Worm (Caenorhabditis elegans) whole organism, young adult: ENCODE results near the gene tag-250.

Experiments used
- B0035.1 ChIP-seq: sonication (generic microtip); optimal IDR thresholded peaks from 2 replicates; lab custom pipeline; 2016; ENCODE audit warnings: missing genetic modification characterization, mild to moderate bottlenecking, missing compliant biosample characterization, missing genotype, missing genetic modification reagents
- C06A6.2 ChIP-seq: fragments of 200-800 bp; sonication (Bioruptor generic); conservative IDR thresholded peaks from 2 replicates; pipeline ENCODE4 v1.3.6; 2022; ENCODE audit warnings: missing genetic modification characterization, missing compliant biosample characterization
- F49E8.2 ChIP-seq: sonication (generic microtip); optimal IDR thresholded peaks from 3 replicates; lab custom pipeline; 2017; ENCODE audit warnings: missing genetic modification characterization, mild to moderate bottlenecking, missing compliant biosample characterization, antibody characterized with exemption, moderate library complexity; ENCODE audit not compliant: insufficient read depth
- F55B11.4 ChIP-seq: sonication (generic microtip); optimal IDR thresholded peaks from 2 replicates; lab custom pipeline; 2016; ENCODE audit warnings: missing compliant biosample characterization, missing genetic modification characterization, borderline replicate concordance; ENCODE audit not compliant: insufficient read depth
- K12H6.12 ChIP-seq: fragments of 200-800 bp; sonication (Bioruptor generic); optimal IDR thresholded peaks from 2 replicates; lab custom pipeline; 2018; ENCODE audit warnings: mild to moderate bottlenecking, missing genetic modification characterization, missing compliant biosample characterization
- Y53F4B.3 ChIP-seq: fragments of 200-800 bp; sonication (Bioruptor generic); IDR thresholded peaks from 2 replicates; pipeline ENCODE4 v1.3.6; 2022; ENCODE audit warnings: missing genetic modification reagents, missing genetic modification characterization, missing compliant biosample characterization
- Y79H2A.3 ChIP-seq: fragments of 200-800 bp; sonication (Bioruptor generic); conservative IDR thresholded peaks from 2 replicates; pipeline ENCODE4 v1.3.6; 2022; ENCODE audit warnings: missing genetic modification reagents, missing genetic modification characterization, missing compliant biosample characterization
- Y95B8A.8 ChIP-seq: fragments of 200-800 bp; sonication (Bioruptor generic); IDR thresholded peaks from 2 replicates; pipeline ENCODE4 v1.3.6; 2022; ENCODE audit warnings: missing genetic modification reagents, missing genetic modification characterization, missing compliant biosample characterization
- ZK185.1 ChIP-seq: sonication (generic microtip); optimal IDR thresholded peaks from 2 replicates; lab custom pipeline; 2016; ENCODE audit warnings: mild to moderate bottlenecking, missing genetic modification characterization, missing compliant biosample characterization; ENCODE audit not compliant: poor library complexity, severe bottlenecking
- aptf-2 ChIP-seq: fragments of 200-800 bp; sonication (Bioruptor generic); conservative IDR thresholded peaks from 2 replicates; pipeline ENCODE4 v1.3.6; 2022; ENCODE audit warnings: missing genetic modification reagents, missing genetic modification characterization, missing compliant biosample characterization
- attf-3 ChIP-seq: fragments of 200-800 bp; sonication (Bioruptor generic); conservative IDR thresholded peaks from 2 replicates; pipeline ENCODE4 v1.3.6; 2022; ENCODE audit warnings: missing genetic modification reagents, missing genetic modification characterization, missing compliant biosample characterization
- bed-1 ChIP-seq: fragments of 200-800 bp; sonication (Bioruptor generic); IDR thresholded peaks from 2 replicates; pipeline ENCODE4 v1.3.6; 2022; ENCODE audit warnings: missing genetic modification reagents, missing genetic modification characterization, missing compliant biosample characterization
- bed-2 ChIP-seq: fragments of 200-800 bp; sonication (Bioruptor generic); IDR thresholded peaks from 2 replicates; pipeline ENCODE4 v1.3.6; 2022; ENCODE audit warnings: missing genetic modification reagents, missing genetic modification characterization, missing compliant biosample characterization
- ceh-27 ChIP-seq: fragments of 200-800 bp; sonication (Bioruptor generic); optimal IDR thresholded peaks from 2 replicates; lab custom pipeline; 2018; ENCODE audit warnings: mild to moderate bottlenecking, missing genetic modification characterization, moderate library complexity, missing compliant biosample characterization
- ceh-40 ChIP-seq: fragments of 200-800 bp; sonication (Bioruptor generic); IDR thresholded peaks from 2 replicates; pipeline ENCODE4 v1.3.6; 2022; ENCODE audit warnings: missing genetic modification characterization, missing compliant biosample characterization
- ceh-79 ChIP-seq: sonication (generic microtip); optimal IDR thresholded peaks from 2 replicates; lab custom pipeline; 2017; ENCODE audit warnings: mild to moderate bottlenecking, missing genetic modification characterization, missing compliant biosample characterization
- dpl-1 ChIP-seq: fragments of 150-350 bp; optimal IDR thresholded peaks from 2 replicates; lab custom pipeline; 2014; ENCODE audit warnings: missing biosample characterization, missing genetic modification reagents, missing genetic modification characterization
- egl-44 ChIP-seq: fragments of 200-800 bp; sonication (Bioruptor generic); IDR thresholded peaks from 2 replicates; pipeline ENCODE4 v1.3.6; 2022; ENCODE audit warnings: missing genetic modification reagents, missing genetic modification characterization, missing compliant biosample characterization
- egrh-3 ChIP-seq: fragments of 200-800 bp; sonication (Bioruptor generic); IDR thresholded peaks from 2 replicates; pipeline ENCODE4 v1.3.6; 2022; ENCODE audit warnings: missing genetic modification reagents, missing genetic modification characterization, missing compliant biosample characterization
- gei-17 ChIP-seq: fragments of 200-800 bp; sonication (Bioruptor generic); optimal IDR thresholded peaks from 2 replicates; lab custom pipeline; 2018; ENCODE audit warnings: mild to moderate bottlenecking, missing genetic modification characterization, missing compliant biosample characterization
- hlh-12 ChIP-seq: sonication (generic microtip); optimal IDR thresholded peaks from 2 replicates; lab custom pipeline; 2016; ENCODE audit warnings: missing genetic modification characterization, missing compliant biosample characterization
- hlh-26 ChIP-seq: fragments of 200-800 bp; sonication (Bioruptor generic); conservative IDR thresholded peaks from 2 replicates; pipeline ENCODE4 v1.3.6; 2022; ENCODE audit warnings: missing genetic modification reagents, missing genetic modification characterization, missing compliant biosample characterization
- hmg-1.2 ChIP-seq: fragments of 200-800 bp; sonication (Bioruptor generic); IDR thresholded peaks from 2 replicates; pipeline ENCODE4 v1.3.6; 2022; ENCODE audit warnings: missing genetic modification reagents, missing genetic modification characterization, missing compliant biosample characterization
- let-526 ChIP-seq: fragments of 200-800 bp; sonication (Bioruptor generic); IDR thresholded peaks from 2 replicates; pipeline ENCODE4 v1.3.6; 2022; ENCODE audit warnings: missing genetic modification reagents, missing genetic modification characterization, missing compliant biosample characterization
- let-607 ChIP-seq, 2 experiments: fragments of 200-800 bp in 1 of 2; sonication (Bioruptor generic) in 1 of 2; sonication (generic microtip) in 1 of 2; optimal IDR thresholded peaks; 2 replicates each; lab custom pipeline; 2016 to 2018; ENCODE audit warnings: mild to moderate bottlenecking in 2 of 2, missing compliant biosample characterization in 2 of 2, missing genetic modification characterization in 2 of 2, moderate library complexity in 2 of 2, missing genotype in 1 of 2
- lin-40 ChIP-seq: sonication (generic microtip); optimal IDR thresholded peaks from 2 replicates; lab custom pipeline; 2016; ENCODE audit warnings: missing genetic modification characterization, mild to moderate bottlenecking, missing compliant biosample characterization, missing genotype, missing genetic modification reagents
- lsl-1 ChIP-seq: fragments of 200-800 bp; sonication (Bioruptor generic); optimal IDR thresholded peaks from 2 replicates; lab custom pipeline; 2018; ENCODE audit warnings: mild to moderate bottlenecking, missing genetic modification characterization, moderate library complexity, missing compliant biosample characterization
- lsy-27 ChIP-seq: sonication (generic microtip); optimal IDR thresholded peaks from 2 replicates; lab custom pipeline; 2017; ENCODE audit warnings: missing genetic modification characterization, mild to moderate bottlenecking, missing compliant biosample characterization, antibody characterized with exemption, missing genotype, borderline replicate concordance; ENCODE audit not compliant: insufficient read depth
- madf-3 ChIP-seq: fragments of 200-800 bp; sonication (Bioruptor generic); IDR thresholded peaks from 2 replicates; pipeline ENCODE4 v1.3.6; 2022; ENCODE audit warnings: missing genetic modification reagents, missing genetic modification characterization, missing compliant biosample characterization
- mes-4 ChIP-seq: sonication (generic microtip); optimal IDR thresholded peaks from 2 replicates; lab custom pipeline; 2016; ENCODE audit warnings: missing genotype, missing genetic modification characterization, missing compliant biosample characterization
- nfyb-1 ChIP-seq: fragments of 200-800 bp; sonication (Bioruptor generic); IDR thresholded peaks from 2 replicates; pipeline ENCODE4 v1.3.6; 2022; ENCODE audit warnings: missing genetic modification reagents, missing genetic modification characterization, missing compliant biosample characterization
- nhr-120 ChIP-seq: fragments of 200-800 bp; sonication (Bioruptor generic); IDR thresholded peaks from 2 replicates; pipeline ENCODE4 v1.3.6; 2022; ENCODE audit warnings: missing genetic modification characterization, missing compliant biosample characterization
- nhr-179 ChIP-seq: sonication (generic microtip); optimal IDR thresholded peaks from 2 replicates; lab custom pipeline; 2016; ENCODE audit warnings: mild to moderate bottlenecking, missing genetic modification characterization, missing compliant biosample characterization
- nhr-27 ChIP-seq: fragments of 200-800 bp; sonication (Bioruptor generic); optimal IDR thresholded peaks from 2 replicates; lab custom pipeline; 2018; ENCODE audit warnings: mild to moderate bottlenecking, missing genetic modification characterization, moderate library complexity, missing compliant biosample characterization
- nhr-90 ChIP-seq: sonication (generic microtip); optimal IDR thresholded peaks from 2 replicates; lab custom pipeline; 2016; ENCODE audit warnings: missing genotype, mild to moderate bottlenecking, missing genetic modification characterization, missing compliant biosample characterization
- rec-8 ChIP-seq, 2 experiments: sonication (generic microtip); optimal IDR thresholded peaks; 2 replicates each; lab custom pipeline; 2016; ENCODE audit warnings: mild to moderate bottlenecking in 2 of 2, missing genetic modification characterization in 2 of 2, missing genetic modification reagents in 2 of 2, missing genotype in 2 of 2, missing biosample characterization in 1 of 2, missing compliant biosample characterization in 1 of 2, moderate library complexity in 1 of 2
- repo-1 ChIP-seq: sonication (generic microtip); optimal IDR thresholded peaks from 2 replicates; lab custom pipeline; 2017; ENCODE audit warnings: mild to moderate bottlenecking, missing genetic modification characterization, missing compliant biosample characterization
- rpc-1 ChIP-seq, 2 experiments: fragments of 150-350 bp in 1 of 2; sonication (generic microtip) in 1 of 2; optimal IDR thresholded peaks; 2 replicates each; lab custom pipeline; 2014 to 2018; ENCODE audit warnings: missing biosample characterization in 1 of 2, missing genetic modification characterization in 1 of 2, missing genetic modification reagents in 1 of 2, missing genotype in 1 of 2
- sdz-38 ChIP-seq: sonication (generic microtip); optimal IDR thresholded peaks from 2 replicates; lab custom pipeline; 2016; ENCODE audit warnings: missing genotype, missing genetic modification characterization, missing compliant biosample characterization
- snpc-1.3 ChIP-seq: sonication (generic microtip); optimal IDR thresholded peaks from 2 replicates; lab custom pipeline; 2017; ENCODE audit warnings: missing genetic modification characterization, mild to moderate bottlenecking, missing compliant biosample characterization, antibody characterized with exemption, moderate library complexity, missing genotype, missing genetic modification reagents; ENCODE audit not compliant: insufficient read depth
- snpc-3.4 ChIP-seq: sonication (generic microtip); optimal IDR thresholded peaks from 2 replicates; lab custom pipeline; 2017; ENCODE audit warnings: missing genetic modification characterization, mild to moderate bottlenecking, missing compliant biosample characterization, antibody characterized with exemption, moderate library complexity, missing genotype, missing genetic modification reagents
- tlf-1 ChIP-seq: fragments of 200-800 bp; sonication (Bioruptor generic); optimal IDR thresholded peaks from 2 replicates; lab custom pipeline; 2018; ENCODE audit warnings: mild to moderate bottlenecking, missing genetic modification characterization, missing compliant biosample characterization
- unc-130 ChIP-seq: sonication (generic microtip); optimal IDR thresholded peaks from 2 replicates; lab custom pipeline; 2016; ENCODE audit warnings: missing genetic modification reagents, missing genetic modification characterization, missing compliant biosample characterization
- ztf-22 ChIP-seq: fragments of 200-800 bp; sonication (Bioruptor generic); optimal IDR thresholded peaks from 2 replicates; lab custom pipeline; 2018; ENCODE audit warnings: mild to moderate bottlenecking, missing genetic modification characterization, moderate library complexity, missing compliant biosample characterization
- ztf-25 ChIP-seq: fragments of 200-800 bp; sonication (Bioruptor generic); IDR thresholded peaks from 2 replicates; pipeline ENCODE4 v1.3.6; 2022; ENCODE audit warnings: missing genetic modification reagents, missing genetic modification characterization, missing compliant biosample characterization
- ztf-6 ChIP-seq: fragments of 200-800 bp; sonication (Bioruptor generic); IDR thresholded peaks from 2 replicates; pipeline ENCODE4 v1.3.6; 2022; ENCODE audit warnings: missing genetic modification reagents, missing genetic modification characterization, missing compliant biosample characterization

Gene tag-250

ce11 chrIII:7973201-7973767 lies 48.6 kb upstream of the tag-250 start, which contains the start of the genes eef-1B.1 and aco-2 (continued):
- TF ChIP-seq unc-130 (GFP tag; lab: Kevin White, UChicago) (peak; percentile 33), K12H6.12 (tag; lab: Kevin White, UChicago) (peak; percentile 52), ZK185.1 (tag; lab: Kevin White, UChicago) (peak; percentile 93), nhr-179 (tag; lab: Kevin White, UChicago) (no peak), aptf-2 (GFP tag; lab: Robert Waterston, UW) (no peak), F49E8.2 (tag; lab: Kevin White, UChicago) (no peak), ceh-40 (GFP tag; lab: Robert Waterston, UW) (no peak), ceh-27 (GFP tag; lab: Kevin White, UChicago) (peak; percentile 77), Y79H2A.3 (GFP tag; lab: Robert Waterston, UW) (no peak), bed-1 (GFP tag; lab: Robert Waterston, UW) (no peak), madf-3 (GFP tag; lab: Robert Waterston, UW) (peak; percentile 92), lin-40 (tag; lab: Kevin White, UChicago) (peak; percentile 84), nhr-90 (tag; lab: Kevin White, UChicago) (no peak), snpc-3.4 (no peak), let-607 (tag; optimal IDR thresholded peaks at IDR 0.05; lab: Kevin White, UChicago) (peak; percentile 9 to 69), sdz-38 (tag; lab: Kevin White, UChicago) (no peak), lsy-27 (tag; lab: Kevin White, UChicago) (no peak), rpc-1 (optimal IDR thresholded peaks at IDR 0.05; lab: Kevin White, UChicago) (no peak), rpc-1 (tag; optimal IDR thresholded peaks at IDR 0.05; lab: Kevin White, UChicago) (no peak), bed-2 (GFP tag; lab: Robert Waterston, UW) (no peak), C06A6.2 (peak; percentile 64; the same call in 1 of the 2 replicates), gei-17 (GFP tag; lab: Kevin White, UChicago) (peak; percentile 54), B0035.1 (tag; lab: Kevin White, UChicago) (no peak), F55B11.4 (tag; lab: Kevin White, UChicago) (no peak), nhr-27 (tag; lab: Kevin White, UChicago) (no peak), hlh-26 (no peak), egl-44 (peak; percentile 87), repo-1 (peak; percentile 41), hmg-1.2 (GFP tag; lab: Robert Waterston, UW) (peak; percentile 55), attf-3 (GFP tag; lab: Robert Waterston, UW) (peak; percentile 72), nfyb-1 (GFP tag; lab: Robert Waterston, UW) (peak; percentile 85), let-526 (GFP tag; lab: Robert Waterston, UW) (no peak), hlh-12 (tag; lab: Kevin White, UChicago) (no peak), Y95B8A.8 (GFP tag; lab: Robert Waterston, UW) (peak; percentile 64; the same call in 1 of the 2 replicates), nhr-120 (GFP tag; lab: Robert Waterston, UW) (no peak), ztf-22 (GFP tag; lab: Kevin White, UChicago) (no peak), ztf-6 (no peak), dpl-1 (GFP tag; lab: Kevin White, UChicago) (peak; percentile 68), mes-4 (no peak), lsl-1 (GFP tag; lab: Kevin White, UChicago) (peak; percentile 72), Y53F4B.3 (no peak), ceh-79 (tag; lab: Kevin White, UChicago) (no peak), ztf-25 (no peak), tlf-1 (GFP tag; lab: Kevin White, UChicago) (peak; percentile 78), egrh-3 (GFP tag; lab: Robert Waterston, UW) (no peak), rec-8 (tag; optimal IDR thresholded peaks at IDR 0.05; lab: Kevin White, UChicago) (no peak), snpc-1.3 (tag; lab: Kevin White, UChicago) (peak; percentile 11)
